Worm (Caenorhabditis elegans) whole organism, L4 larva: ENCODE results near the gene F35E8.9.

Experiments
- ZK546.5 ChIP-seq, 2 experiments: sonication (generic microtip); optimal IDR thresholded peaks; 2 replicates each; lab custom pipeline; 2017; ENCODE audit warnings: missing biosample characterization in 2 of 2, missing genetic modification characterization in 2 of 2
- egl-27 ChIP-seq: sonication (generic microtip); optimal IDR thresholded peaks from 3 replicates; lab custom pipeline; 2017; ENCODE audit warnings: missing biosample characterization, missing genetic modification reagents, missing genetic modification characterization
- gei-8 ChIP-seq: fragments of 200-800 bp; sonication (Bioruptor generic); optimal IDR thresholded peaks from 2 replicates; lab custom pipeline; 2018; ENCODE audit warnings: mild to moderate bottlenecking, missing genetic modification characterization, missing compliant biosample characterization
- lin-15B ChIP-seq: fragments of 150-350 bp; sonication (generic microtip); optimal IDR thresholded peaks from 3 replicates; lab custom pipeline; 2014; ENCODE audit warnings: missing biosample characterization, missing genetic modification characterization
- lin-39 ChIP-seq: fragments of 150-350 bp; optimal IDR thresholded peaks from 2 replicates; lab custom pipeline; 2014; ENCODE audit warnings: missing biosample characterization, missing genetic modification reagents, missing genetic modification characterization
- mxl-2 ChIP-seq: fragments of 200-800 bp; sonication (Bioruptor generic); conservative IDR thresholded peaks from 2 replicates; pipeline ENCODE4 v1.3.6; 2022; ENCODE audit warnings: missing genetic modification reagents, missing genetic modification characterization, missing compliant biosample characterization
- nhr-10 ChIP-seq: fragments of 150-350 bp; optimal IDR thresholded peaks from 2 replicates; lab custom pipeline; 2014; ENCODE audit warnings: missing biosample characterization, missing genetic modification characterization
- nhr-237 ChIP-seq: sonication (generic microtip); optimal IDR thresholded peaks from 2 replicates; lab custom pipeline; 2017; ENCODE audit warnings: missing biosample characterization, missing genetic modification characterization
- nhr-77 ChIP-seq: fragments of 150-350 bp; optimal IDR thresholded peaks from 2 replicates; lab custom pipeline; 2014; ENCODE audit warnings: missing biosample characterization, missing genetic modification characterization
- snpc-4 ChIP-seq: fragments of 150-350 bp; optimal IDR thresholded peaks from 2 replicates; lab custom pipeline; 2014; ENCODE audit warnings: missing biosample characterization, missing genetic modification characterization
- unc-62 ChIP-seq, 3 experiments: fragments of 150-350 bp in 1 of 3; sonication (generic microtip); optimal IDR thresholded peaks in 2 of 3; peaks in 1 of 3; 1 replicate in 1 of 3; 2 replicates in 2 of 3; lab custom pipeline; 2014 to 2017; ENCODE audit warnings: missing biosample characterization in 3 of 3, missing genetic modification characterization in 3 of 3, missing genetic modification reagents in 3 of 3, missing genotype in 1 of 3
- ztf-11 ChIP-seq: fragments of 150-350 bp; optimal IDR thresholded peaks from 2 replicates; lab custom pipeline; 2014; ENCODE audit warnings: missing biosample characterization, missing genetic modification characterization
- ztf-7 ChIP-seq: fragments of 150-350 bp; optimal IDR thresholded peaks from 2 replicates; lab custom pipeline; 2014; ENCODE audit warnings: missing biosample characterization, missing genetic modification characterization

ce11 chrV:15892696-15893095 is 24.7 kb downstream of the F35E8.9 start, which contains the start of gene T06C12.11:
- TF ChIP-seq ztf-11 (tag; lab: Kevin White, UChicago) = no peak
- TF ChIP-seq lin-39 (tag; lab: Kevin White, UChicago) = no peak
- no peak for TF ChIP-seq ZK546.5 (tag; optimal IDR thresholded peaks at IDR 0.05; lab: Kevin White, UChicago)
- no peak for TF ChIP-seq gei-8 (GFP tag; lab: Kevin White, UChicago)
- TF ChIP-seq nhr-10 (tag; lab: Kevin White, UChicago) = no peak
- TF ChIP-seq ztf-7 (tag; lab: Kevin White, UChicago) = no peak
- no peak for TF ChIP-seq snpc-4 (tag; lab: Kevin White, UChicago)
- no peak for TF ChIP-seq nhr-237 (tag; lab: Kevin White, UChicago)
- no peak for TF ChIP-seq mxl-2 (GFP tag; lab: Robert Waterston, UW)
- no peak for TF ChIP-seq nhr-77 (tag; lab: Kevin White, UChicago)
- TF ChIP-seq lin-15B (tag; lab: Kevin White, UChicago) = no peak
- no peak for TF ChIP-seq egl-27
- no peak for TF ChIP-seq unc-62 (GFP tag; optimal IDR thresholded peaks at IDR 0.05 in 1 of 2; lab: Kevin White, UChicago)
- TF ChIP-seq unc-62 (tag; optimal IDR thresholded peaks at IDR 0.05; lab: Kevin White, UChicago) = no peak
